Worm (Caenorhabditis elegans): ENCODE data around the gene bbs-2.

- TF ChIP-seq cog-1 (tag; optimal IDR thresholded peaks at IDR 0.05), result no peak
- no peak for TF ChIP-seq med-1 (GFP tag; optimal IDR thresholded peaks at IDR 0.05; ENCODE audit: insufficient read depth)
- TF ChIP-seq ztf-23 (GFP tag; IDR thresholded peaks at IDR 0.05), result no peak
- TF ChIP-seq flt-1 (GFP tag; IDR thresholded peaks at IDR 0.05), result no peak
- TF ChIP-seq ref-1 (GFP tag; conservative IDR thresholded peaks at IDR 0.05), result no peak
- no peak for TF ChIP-seq ztf-29 (GFP tag; IDR thresholded peaks at IDR 0.05)
- no peak for TF ChIP-seq klf-2 (GFP tag; conservative IDR thresholded peaks at IDR 0.05)
- TF ChIP-seq tab-1 (GFP tag; IDR thresholded peaks at IDR 0.05), result no peak
Measured at ce11 chrIV:7916907-7917306, 16.9 kb upstream of the bbs-2 start.

All from whole organism, midembryonic.